Fruit fly (Drosophila melanogaster) whole organism, prepupa: Measurements from ENCODE around the gene Drsl1.

Source experiments
- Blimp-1 ChIP-seq: fragments of 200-800 bp; sonication (Bioruptor generic); optimal IDR thresholded peaks from 3 replicates; lab custom pipeline; 2017; ENCODE audit warnings: missing biosample characterization, missing genetic modification characterization, mild to moderate bottlenecking, moderate library complexity, missing genetic modification reagents
- CG10631 ChIP-seq: fragments of 200-800 bp; sonication (Bioruptor generic); optimal IDR thresholded peaks from 2 replicates; lab custom pipeline; 2016; ENCODE audit warnings: missing biosample characterization, missing genetic modification characterization
- CG10669 ChIP-seq: fragments of 200-800 bp; sonication (Bioruptor generic); optimal IDR thresholded peaks from 3 replicates; lab custom pipeline; 2018; ENCODE audit warnings: missing biosample characterization, mild to moderate bottlenecking, missing genetic modification characterization, moderate library complexity
- CG11294 ChIP-seq: fragments of 200-800 bp; sonication (Bioruptor generic); IDR thresholded peaks from 2 replicates; pipeline ENCODE4 v1.3.6; 2022; ENCODE audit warnings: missing biosample characterization, missing genetic modification characterization
- CG11762 ChIP-seq: fragments of 200-800 bp; sonication (Bioruptor generic); optimal IDR thresholded peaks from 3 replicates; lab custom pipeline; 2016; ENCODE audit warnings: missing biosample characterization, missing genetic modification characterization; ENCODE audit not compliant: insufficient read depth
- CG11902 ChIP-seq: fragments of 200-800 bp; sonication (Bioruptor generic); optimal IDR thresholded peaks from 3 replicates; lab custom pipeline; 2016; ENCODE audit warnings: missing biosample characterization, missing genetic modification characterization
- CG15336 ChIP-seq: fragments of 200-800 bp; sonication (Bioruptor generic); IDR thresholded peaks from 2 replicates; pipeline ENCODE4 v1.3.6; 2022; ENCODE audit warnings: missing biosample characterization, missing genetic modification characterization
- CG1621 ChIP-seq: fragments of 200-800 bp; sonication (Bioruptor generic); optimal IDR thresholded peaks from 3 replicates; lab custom pipeline; 2018; ENCODE audit warnings: missing biosample characterization, mild to moderate bottlenecking, missing genetic modification characterization
- CG16779 ChIP-seq: fragments of 200-800 bp; sonication (Bioruptor generic); optimal IDR thresholded peaks from 3 replicates; lab custom pipeline; 2017; ENCODE audit warnings: missing biosample characterization, mild to moderate bottlenecking, missing genetic modification characterization
- CG31627 ChIP-seq: fragments of 200-800 bp; sonication (Bioruptor generic); optimal IDR thresholded peaks from 3 replicates; lab custom pipeline; 2016; ENCODE audit warnings: missing biosample characterization, missing genetic modification characterization
- CG32006 ChIP-seq: fragments of 200-800 bp; sonication (Bioruptor generic); optimal IDR thresholded peaks from 3 replicates; lab custom pipeline; 2017; ENCODE audit warnings: missing biosample characterization, mild to moderate bottlenecking, missing genetic modification characterization
- CG34406 ChIP-seq: fragments of 200-800 bp; sonication (Bioruptor generic); optimal IDR thresholded peaks from 3 replicates; lab custom pipeline; 2016; ENCODE audit warnings: missing biosample characterization, missing genetic modification characterization
- CG3919 ChIP-seq: fragments of 200-800 bp; sonication (Bioruptor generic); optimal IDR thresholded peaks from 3 replicates; lab custom pipeline; 2016; ENCODE audit warnings: missing biosample characterization, missing genetic modification characterization
- CG4318 ChIP-seq: fragments of 200-800 bp; sonication (Bioruptor generic); optimal IDR thresholded peaks from 3 replicates; lab custom pipeline; 2017; ENCODE audit warnings: missing biosample characterization, mild to moderate bottlenecking, missing genetic modification characterization
- CG6163 ChIP-seq: fragments of 200-800 bp; sonication (Bioruptor generic); IDR thresholded peaks from 3 replicates; pipeline ENCODE4 v1.3.6; 2022; ENCODE audit warnings: missing biosample characterization, missing genetic modification characterization
- CG6276 ChIP-seq: fragments of 200-800 bp; sonication (Bioruptor generic); optimal IDR thresholded peaks from 2 replicates; lab custom pipeline; 2017; ENCODE audit warnings: missing biosample characterization, mild to moderate bottlenecking, missing genetic modification characterization
- CG6792 ChIP-seq: fragments of 200-800 bp; sonication (Bioruptor generic); optimal IDR thresholded peaks from 3 replicates; lab custom pipeline; 2016; ENCODE audit warnings: missing biosample characterization, missing genetic modification characterization
- CG6808 ChIP-seq: fragments of 200-800 bp; sonication (Bioruptor generic); optimal IDR thresholded peaks from 3 replicates; lab custom pipeline; 2017; ENCODE audit warnings: missing biosample characterization, missing genetic modification characterization, mild to moderate bottlenecking, moderate library complexity, missing genetic modification reagents
- CG6854 ChIP-seq: fragments of 200-800 bp; sonication (Bioruptor generic); optimal IDR thresholded peaks from 2 replicates; lab custom pipeline; 2017; ENCODE audit warnings: missing biosample characterization, mild to moderate bottlenecking, missing genetic modification characterization
- CG7368 ChIP-seq: fragments of 200-800 bp; sonication (Bioruptor generic); optimal IDR thresholded peaks from 3 replicates; lab custom pipeline; 2016; ENCODE audit warnings: missing biosample characterization, missing genetic modification characterization
- CG8119 ChIP-seq: fragments of 200-800 bp; sonication (Bioruptor generic); IDR thresholded peaks from 3 replicates; pipeline ENCODE4 v1.3.6; 2022; ENCODE audit warnings: missing biosample characterization, missing genetic modification characterization
- CG8319 ChIP-seq: fragments of 200-800 bp; sonication (Bioruptor generic); optimal IDR thresholded peaks from 3 replicates; lab custom pipeline; 2016; ENCODE audit warnings: missing biosample characterization, missing genetic modification characterization
- CG9139 ChIP-seq: fragments of 200-800 bp; sonication (Bioruptor generic); optimal IDR thresholded peaks from 3 replicates; lab custom pipeline; 2017; ENCODE audit warnings: missing biosample characterization, mild to moderate bottlenecking, missing genetic modification characterization
- Eip75B ChIP-seq: fragments of 200-800 bp; sonication (Bioruptor generic); optimal IDR thresholded peaks from 3 replicates; lab custom pipeline; 2016; ENCODE audit warnings: missing biosample characterization, missing genetic modification characterization
- Eip78C ChIP-seq: fragments of 200-800 bp; sonication (Bioruptor generic); peaks from one replicate; lab custom pipeline; 2016; ENCODE audit warnings: missing biosample characterization, missing genetic modification characterization
- Eip93F ChIP-seq: fragments of 200-800 bp; sonication (Bioruptor generic); optimal IDR thresholded peaks from 2 replicates; lab custom pipeline; 2016; ENCODE audit warnings: missing biosample characterization, mild to moderate bottlenecking, missing genetic modification characterization
- Ets21C ChIP-seq: fragments of 200-800 bp; sonication (Bioruptor generic); optimal IDR thresholded peaks from 3 replicates; lab custom pipeline; 2016; ENCODE audit warnings: missing biosample characterization, missing genetic modification characterization
- Ets96B ChIP-seq: fragments of 200-800 bp; optimal IDR thresholded peaks from 2 replicates; lab custom pipeline; 2019; ENCODE audit warnings: missing biosample characterization, mild to moderate bottlenecking, missing genetic modification characterization, moderate library complexity
- Gug ChIP-seq: fragments of 200-800 bp; sonication (Bioruptor generic); IDR thresholded peaks from 2 replicates; pipeline ENCODE4 v1.3.6; 2022; ENCODE audit warnings: missing biosample characterization, missing genetic modification characterization
- Hr39 ChIP-seq: fragments of 200-800 bp; sonication (Bioruptor generic); optimal IDR thresholded peaks from 2 replicates; lab custom pipeline; 2016; ENCODE audit warnings: missing biosample characterization, missing genetic modification characterization
- Hr4 ChIP-seq: fragments of 200-800 bp; sonication (Bioruptor generic); optimal IDR thresholded peaks from 3 replicates; lab custom pipeline; 2016; ENCODE audit warnings: missing biosample characterization, missing genetic modification characterization
- Lpt ChIP-seq: fragments of 200-800 bp; sonication (Bioruptor generic); optimal IDR thresholded peaks from 3 replicates; lab custom pipeline; 2016; ENCODE audit warnings: missing biosample characterization, missing genetic modification characterization
- OdsH ChIP-seq: fragments of 200-800 bp; sonication (Bioruptor generic); optimal IDR thresholded peaks from 3 replicates; lab custom pipeline; 2016; ENCODE audit warnings: missing biosample characterization, missing genetic modification characterization
- Smox ChIP-seq: fragments of 200-800 bp; sonication (Bioruptor generic); optimal IDR thresholded peaks from 3 replicates; lab custom pipeline; 2016; ENCODE audit warnings: missing biosample characterization, missing genetic modification characterization
- Sox14 ChIP-seq: fragments of 200-800 bp; sonication (Bioruptor generic); optimal IDR thresholded peaks from 3 replicates; lab custom pipeline; 2016; ENCODE audit warnings: missing biosample characterization, missing genetic modification characterization
- Sox15 ChIP-seq: fragments of 200-800 bp; sonication (Bioruptor generic); optimal IDR thresholded peaks from 3 replicates; lab custom pipeline; 2016; ENCODE audit warnings: missing biosample characterization, missing genetic modification characterization
- achi ChIP-seq: fragments of 200-800 bp; sonication (Bioruptor generic); optimal IDR thresholded peaks from 3 replicates; lab custom pipeline; 2016; ENCODE audit warnings: missing biosample characterization, missing genetic modification characterization
- cyc ChIP-seq: fragments of 200-800 bp; sonication (Bioruptor generic); optimal IDR thresholded peaks from 3 replicates; lab custom pipeline; 2016; ENCODE audit warnings: missing biosample characterization, missing genetic modification characterization
- dac ChIP-seq: fragments of 200-800 bp; sonication (Bioruptor generic); optimal IDR thresholded peaks from 2 replicates; lab custom pipeline; 2017; ENCODE audit warnings: missing biosample characterization, mild to moderate bottlenecking, missing genetic modification characterization
- dsx ChIP-seq: fragments of 200-800 bp; optimal IDR thresholded peaks from 3 replicates; lab custom pipeline; 2019; ENCODE audit warnings: missing biosample characterization, mild to moderate bottlenecking, missing genetic modification characterization, moderate library complexity; ENCODE audit not compliant: poor library complexity, severe bottlenecking
- eg ChIP-seq: fragments of 200-800 bp; sonication (Bioruptor generic); IDR thresholded peaks from 3 replicates; pipeline ENCODE4 v1.3.6; 2022; ENCODE audit warnings: missing biosample characterization, missing genetic modification characterization
- esn ChIP-seq: fragments of 200-800 bp; sonication (Bioruptor generic); optimal IDR thresholded peaks from 2 replicates; lab custom pipeline; 2016; ENCODE audit warnings: missing biosample characterization, mild to moderate bottlenecking, missing genetic modification characterization, moderate library complexity
- fd59A ChIP-seq: fragments of 200-800 bp; sonication (Bioruptor generic); optimal IDR thresholded peaks from 2 replicates; lab custom pipeline; 2017; ENCODE audit warnings: missing biosample characterization, mild to moderate bottlenecking, missing genetic modification characterization, missing genetic modification reagents
- fd85E ChIP-seq: fragments of 200-800 bp; sonication (Bioruptor generic); optimal IDR thresholded peaks from 3 replicates; lab custom pipeline; 2016; ENCODE audit warnings: missing biosample characterization, missing genetic modification characterization
- fkh ChIP-seq: fragments of 200-800 bp; sonication (Bioruptor generic); optimal IDR thresholded peaks from 3 replicates; lab custom pipeline; 2017; ENCODE audit warnings: missing biosample characterization, mild to moderate bottlenecking, missing genetic modification characterization, moderate library complexity
- lz ChIP-seq: fragments of 200-800 bp; sonication (Bioruptor generic); optimal IDR thresholded peaks from 3 replicates; lab custom pipeline; 2016; ENCODE audit warnings: missing biosample characterization, missing genetic modification characterization
- pdm3 ChIP-seq: fragments of 200-800 bp; sonication (Bioruptor generic); optimal IDR thresholded peaks from 3 replicates; lab custom pipeline; 2016; ENCODE audit warnings: missing biosample characterization, missing genetic modification characterization
- spab ChIP-seq: fragments of 200-800 bp; sonication (Bioruptor generic); optimal IDR thresholded peaks from 2 replicates; lab custom pipeline; 2017; ENCODE audit warnings: missing biosample characterization, mild to moderate bottlenecking, missing genetic modification characterization, missing genetic modification reagents
- ss ChIP-seq, 2 experiments: fragments of 200-800 bp; sonication (Bioruptor generic); optimal IDR thresholded peaks; 2 replicates in 1 of 2; 3 replicates in 1 of 2; lab custom pipeline; 2017 to 2018; ENCODE audit warnings: mild to moderate bottlenecking in 2 of 2, missing biosample characterization in 2 of 2, missing genetic modification characterization in 2 of 2, moderate library complexity in 1 of 2
- svp ChIP-seq: fragments of 200-800 bp; sonication (Bioruptor generic); peaks from one replicate; lab custom pipeline; 2016; ENCODE audit warnings: missing biosample characterization, missing genetic modification characterization
- vri ChIP-seq: fragments of 200-800 bp; sonication (Bioruptor generic); optimal IDR thresholded peaks from 3 replicates; lab custom pipeline; 2016; ENCODE audit warnings: missing biosample characterization, mild to moderate bottlenecking, missing genetic modification characterization

The Drsl1 gene

DNA sequence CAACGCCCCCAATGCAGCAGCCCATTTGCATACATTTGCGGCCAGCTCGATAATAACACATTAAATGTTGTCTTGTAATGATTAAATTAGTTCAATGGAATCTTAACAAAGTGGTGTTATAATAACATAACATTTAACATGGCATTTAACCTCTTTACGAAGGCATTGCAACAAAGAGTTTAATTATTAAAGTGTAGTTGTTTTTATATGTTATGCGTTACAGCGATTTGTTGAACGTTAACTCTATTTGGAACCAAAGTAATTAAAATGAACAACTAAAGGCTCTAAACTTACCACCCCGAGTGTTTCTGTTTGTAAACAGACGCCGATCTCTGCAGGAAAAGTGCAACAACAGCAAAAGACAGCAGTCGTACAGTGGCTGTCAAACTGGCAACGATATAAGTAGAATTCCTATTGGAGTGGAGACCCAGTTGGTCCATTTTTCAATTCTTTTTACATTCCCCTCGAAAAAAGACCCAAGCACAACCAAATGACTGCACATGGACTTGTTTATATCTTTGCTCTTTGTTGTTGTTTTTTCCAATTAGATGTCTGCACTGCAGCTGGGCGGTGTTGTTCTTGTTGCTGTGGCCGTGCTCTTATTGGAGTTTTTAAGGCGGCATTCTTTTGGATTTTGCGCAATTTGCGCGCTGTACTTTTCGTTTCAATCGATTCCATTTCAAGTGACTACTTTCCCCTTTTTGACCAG lies 3.4 kb upstream of the Drsl1 start:
- TF ChIP-seq CG3919 (GFP tag; lab: Kevin White, UChicago), result peak; percentile 55
- peak; percentile 8 for TF ChIP-seq CG7368
- no peak for TF ChIP-seq Hr39 (GFP tag; lab: Kevin White, UChicago)
- TF ChIP-seq vri (GFP tag; lab: Kevin White, UChicago), result no peak
- TF ChIP-seq CG10631, result peak; percentile 8
- peak; percentile 44 for TF ChIP-seq Sox14
- TF ChIP-seq CG32006 (GFP tag; lab: Kevin White, UChicago), result peak; percentile 85
- TF ChIP-seq CG8319, result no peak
- no peak for TF ChIP-seq svp (GFP tag; lab: Kevin White, UChicago)
- peak; percentile 40 for TF ChIP-seq achi (GFP tag; lab: Kevin White, UChicago)
- TF ChIP-seq fd85E (GFP tag; lab: Kevin White, UChicago), result no peak
- TF ChIP-seq lz (GFP tag; lab: Kevin White, UChicago), result no peak
- peak; percentile 44 for TF ChIP-seq CG9139 (GFP tag; lab: Kevin White, UChicago)
- peak; percentile 58 for TF ChIP-seq Eip78C (GFP tag; lab: Kevin White, UChicago)
- peak; percentile 41; the same call in 2 of the 3 replicates for TF ChIP-seq CG6163
- TF ChIP-seq CG15336 (GFP tag; lab: Robert Waterston, UW), result peak; percentile 77
- TF ChIP-seq Ets21C, result no peak
- TF ChIP-seq CG34406 (GFP tag; lab: Kevin White, UChicago), result no peak
- TF ChIP-seq OdsH (GFP tag; lab: Kevin White, UChicago), result peak; percentile 48
- TF ChIP-seq Eip75B, result no peak
- TF ChIP-seq fkh (GFP tag; lab: Kevin White, UChicago), result no peak
- no peak for TF ChIP-seq fd59A
- TF ChIP-seq CG31627 (GFP tag; lab: Kevin White, UChicago), result no peak
- TF ChIP-seq dac (GFP tag; lab: Kevin White, UChicago), result peak; percentile 59
- TF ChIP-seq CG6808 (GFP tag; lab: Kevin White, UChicago), result peak; percentile 70
- TF ChIP-seq CG6854, result no peak
- no peak for TF ChIP-seq CG1621 (tag; lab: Kevin White, UChicago)
- TF ChIP-seq CG16779 (tag; lab: Kevin White, UChicago), result peak; percentile 30
- no peak; the same call in 1 of the 2 replicates for TF ChIP-seq Gug (GFP tag; lab: Robert Waterston, UW)
- TF ChIP-seq CG11902 (GFP tag; lab: Kevin White, UChicago), result no peak
- peak; percentile 78 for TF ChIP-seq CG6276 (GFP tag; lab: Kevin White, UChicago)
- no peak for TF ChIP-seq cyc (GFP tag; lab: Kevin White, UChicago)
- TF ChIP-seq esn, result no peak
- TF ChIP-seq pdm3 (GFP tag; lab: Kevin White, UChicago), result peak; percentile 23
- TF ChIP-seq CG11762 (GFP tag; lab: Kevin White, UChicago), result peak; percentile 37
- no peak for TF ChIP-seq ss (GFP tag; optimal IDR thresholded peaks at IDR 0.05; lab: Kevin White, UChicago)
- peak; percentile 70 for TF ChIP-seq spab
- TF ChIP-seq eg (GFP tag; lab: Robert Waterston, UW), result peak; percentile 75
- peak; percentile 75 for TF ChIP-seq CG10669 (GFP tag; lab: Kevin White, UChicago)
- TF ChIP-seq CG11294, result no peak; the same call in 1 of the 2 replicates
- TF ChIP-seq Eip93F (GFP tag; lab: Kevin White, UChicago), result no peak
- no peak for TF ChIP-seq dsx (GFP tag; lab: Kevin White, UChicago)
- TF ChIP-seq Ets96B (tag; lab: Kevin White, UChicago), result peak; percentile 79
- no peak for TF ChIP-seq Smox (GFP tag; lab: Kevin White, UChicago)
- TF ChIP-seq CG6792 (GFP tag; lab: Kevin White, UChicago), result no peak
- peak; percentile 65 for TF ChIP-seq CG4318 (GFP tag; lab: Kevin White, UChicago)
- TF ChIP-seq Sox15 (GFP tag; lab: Kevin White, UChicago), result no peak
- no peak for TF ChIP-seq Blimp-1
- TF ChIP-seq Lpt (GFP tag; lab: Kevin White, UChicago), result peak; percentile 1
- peak; percentile 76 for TF ChIP-seq Hr4 (GFP tag; lab: Kevin White, UChicago)
- peak; percentile 89 for TF ChIP-seq CG8119 (GFP tag; lab: Robert Waterston, UW)
